Fruit fly (Drosophila melanogaster): ENCODE measurements around the gene Rpn13R.

Rpn13R gene

DNA sequence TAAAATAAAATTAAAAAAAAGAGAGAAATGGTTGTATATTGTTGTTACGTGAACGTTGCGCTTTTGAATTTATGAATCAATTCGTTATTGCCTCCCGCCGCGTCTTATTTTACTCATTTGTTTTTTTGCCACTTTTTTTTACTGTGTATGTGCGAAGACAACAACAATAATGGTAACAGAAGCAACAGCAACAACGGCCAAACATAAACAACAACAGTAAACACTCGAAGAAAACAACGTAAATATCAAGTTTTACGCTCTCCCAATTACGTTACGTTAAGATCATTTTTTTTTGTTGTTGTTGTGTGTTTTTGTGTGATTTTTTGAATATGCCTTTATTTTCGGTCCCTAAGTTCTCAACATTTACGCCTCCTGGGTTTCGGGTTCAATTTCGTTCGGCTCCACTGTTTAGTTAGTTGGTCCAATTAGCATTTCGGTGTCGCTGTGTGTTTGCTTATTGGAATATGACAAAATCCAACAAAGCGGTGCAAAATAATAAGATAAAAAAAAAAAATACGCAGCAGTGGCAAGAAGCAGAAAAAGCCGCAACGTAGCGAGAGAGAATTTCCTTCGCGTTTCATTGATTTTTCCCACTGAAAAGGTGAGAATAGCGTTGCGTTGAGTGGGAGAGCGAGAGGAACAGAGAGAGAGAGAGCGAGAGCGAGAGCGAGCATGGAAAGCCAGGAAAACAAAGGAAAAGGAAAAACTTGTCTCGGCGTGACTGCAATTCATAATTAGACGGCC is 45.6 kb upstream of the Rpn13R start (continued):
- TF ChIP-seq lola (GFP tag; optimal IDR thresholded peaks at IDR 0.05) = peak in 1 of 3 experiments; percentile 25
- peak; percentile 9 for TF ChIP-seq CG15269 (tag; optimal IDR thresholded peaks at IDR 0.05)
- TF ChIP-seq hkb (optimal IDR thresholded peaks at IDR 0.05) = no peak
- TF ChIP-seq hkb (GFP tag; IDR thresholded peaks at IDR 0.05) = peak; percentile 39
- no peak for TF ChIP-seq CG17612 (GFP tag; IDR thresholded peaks at IDR 0.05)
- peak; percentile 34 for TF ChIP-seq nmo (GFP tag; optimal IDR thresholded peaks at IDR 0.05)
- peak; percentile 24 for TF ChIP-seq D19B (GFP tag; optimal IDR thresholded peaks at IDR 0.05)
- TF ChIP-seq Meics (GFP tag; optimal IDR thresholded peaks at IDR 0.05) = peak; percentile 46
- no peak for TF ChIP-seq sim (GFP tag; IDR thresholded peaks at IDR 0.05)
- TF ChIP-seq vfl (GFP tag; optimal IDR thresholded peaks at IDR 0.05) = no peak
- TF ChIP-seq cad (GFP tag; optimal IDR thresholded peaks at IDR 0.05) = no peak
- peak; percentile 31 for TF ChIP-seq HHEX (GFP tag; optimal IDR thresholded peaks at IDR 0.05)
- TF ChIP-seq CG7786 (GFP tag; optimal IDR thresholded peaks at IDR 0.05) = peak; percentile 14
- no peak for TF ChIP-seq CG10431 (GFP tag; optimal IDR thresholded peaks at IDR 0.05)
- TF ChIP-seq kay (GFP tag; optimal IDR thresholded peaks at IDR 0.05) = peak; percentile 21
- peak; percentile 33; the same call in 1 of the 2 replicates for TF ChIP-seq hbn (GFP tag; IDR thresholded peaks at IDR 0.05; ENCODE audit: partially characterized antibody)
- peak; percentile 31 for TF ChIP-seq slp2 (GFP tag; optimal IDR thresholded peaks at IDR 0.05)
- peak; percentile 1 for TF ChIP-seq dm (GFP tag; optimal IDR thresholded peaks at IDR 0.05)
- TF ChIP-seq sqz (GFP tag; optimal IDR thresholded peaks at IDR 0.05) = peak; percentile 93
- TF ChIP-seq Usf (GFP tag; optimal IDR thresholded peaks at IDR 0.05) = no peak
- peak; percentile 6 for TF ChIP-seq CG3407 (GFP tag; optimal IDR thresholded peaks at IDR 0.05)
- no peak for TF ChIP-seq Opbp (GFP tag; IDR thresholded peaks at IDR 0.05; ENCODE audit: partially characterized antibody)
- no peak for TF ChIP-seq vnd (GFP tag; IDR thresholded peaks at IDR 0.05; ENCODE audit: partially characterized antibody)
- TF ChIP-seq lab (GFP tag; optimal IDR thresholded peaks at IDR 0.05) = peak; percentile 21
- peak; percentile 31; the same call in 1 of the 2 replicates for TF ChIP-seq Xrp1 (GFP tag; IDR thresholded peaks at IDR 0.05)
- TF ChIP-seq sug (tag; optimal IDR thresholded peaks at IDR 0.05) = no peak
- TF ChIP-seq CG12391 (tag; optimal IDR thresholded peaks at IDR 0.05) = peak; percentile 44
- no peak for TF ChIP-seq wek (GFP tag; optimal IDR thresholded peaks at IDR 0.05)
- TF ChIP-seq Max (GFP tag; optimal IDR thresholded peaks at IDR 0.05) = peak; percentile 28
- peak; percentile 39; the same call in 1 of the 3 replicates for TF ChIP-seq dysf (GFP tag; IDR thresholded peaks at IDR 0.05)
- TF ChIP-seq onecut (GFP tag; IDR thresholded peaks at IDR 0.05) = peak; percentile 95
- peak; percentile 7 for TF ChIP-seq exex (tag; optimal IDR thresholded peaks at IDR 0.05)
- TF ChIP-seq CG14710 (tag; optimal IDR thresholded peaks at IDR 0.05) = no peak
- TF ChIP-seq esg (GFP tag; conservative IDR thresholded peaks at IDR 0.05) = 0 out of 2 replicates have a peak, but pooled peaks have one; percentile 10
- TF ChIP-seq lilli (GFP tag; optimal IDR thresholded peaks at IDR 0.05) = peak; percentile 34
- TF ChIP-seq CG18599 (GFP tag; optimal IDR thresholded peaks at IDR 0.05) = peak; percentile 45
- TF ChIP-seq amos (GFP tag; IDR thresholded peaks at IDR 0.05; ENCODE audit: partially characterized antibody) = no peak
- TF ChIP-seq ind (GFP tag; optimal IDR thresholded peaks at IDR 0.05) = peak; percentile 28
- peak in 1 of 2 experiments; percentile 31 for TF ChIP-seq bsh (GFP tag; optimal IDR thresholded peaks at IDR 0.05)
- peak; percentile 59 for TF ChIP-seq CG11504 (tag; optimal IDR thresholded peaks at IDR 0.05)
